Fruit fly (Drosophila melanogaster) whole organism, embryonic: ENCODE results near the gene Nph.

Experiments used
- ATbp ChIP-seq: fragments of 200-800 bp; sonication (Bioruptor generic); optimal IDR thresholded peaks from 2 replicates; lab custom pipeline; 2017; ENCODE audit warnings: missing biosample characterization, mild to moderate bottlenecking, missing genetic modification characterization, missing genetic modification reagents
- Ada2b ChIP-seq: fragments of 200-800 bp; sonication (Bioruptor generic); IDR thresholded peaks from 2 replicates; pipeline ENCODE4 v1.3.6; 2022; ENCODE audit warnings: missing biosample characterization, missing genetic modification characterization
- C15 ChIP-seq: fragments of 200-800 bp; sonication (Bioruptor generic); IDR thresholded peaks from 3 replicates; pipeline ENCODE4 v1.3.6; 2022; ENCODE audit warnings: missing biosample characterization, missing genetic modification characterization
- CG10267 ChIP-seq: fragments of 200-800 bp; sonication (Bioruptor generic); optimal IDR thresholded peaks from 2 replicates; lab custom pipeline; 2018; ENCODE audit warnings: missing biosample characterization, mild to moderate bottlenecking, missing genetic modification characterization, moderate library complexity
- CG10654 ChIP-seq: fragments of 200-800 bp; sonication (Bioruptor generic); optimal IDR thresholded peaks from 2 replicates; lab custom pipeline; 2016; ENCODE audit warnings: missing biosample characterization, missing genetic modification characterization
- CG10979 ChIP-seq: fragments of 200-800 bp; sonication (Bioruptor generic); optimal IDR thresholded peaks from 2 replicates; lab custom pipeline; 2018; ENCODE audit warnings: missing biosample characterization, mild to moderate bottlenecking, missing genetic modification characterization, moderate library complexity
- CG11504 ChIP-seq: fragments of 200-800 bp; sonication (Bioruptor generic); optimal IDR thresholded peaks from 3 replicates; lab custom pipeline; 2019; ENCODE audit warnings: missing biosample characterization, mild to moderate bottlenecking, missing genetic modification characterization, moderate library complexity
- CG12236 ChIP-seq: fragments of 200-800 bp; sonication (Bioruptor generic); optimal IDR thresholded peaks from 2 replicates; lab custom pipeline; 2016; ENCODE audit warnings: missing biosample characterization, missing genetic modification characterization
- CG12659 ChIP-seq: fragments of 200-800 bp; sonication (Bioruptor generic); optimal IDR thresholded peaks from 3 replicates; lab custom pipeline; 2017; ENCODE audit warnings: mild to moderate bottlenecking, missing biosample characterization, missing genetic modification reagents, missing genetic modification characterization
- CG14667 ChIP-seq: fragments of 200-800 bp; sonication (Bioruptor generic); IDR thresholded peaks from 2 replicates; pipeline ENCODE4 v1.3.6; 2022; ENCODE audit warnings: missing biosample characterization, missing genetic modification characterization
- CG1647 ChIP-seq: fragments of 200-800 bp; sonication (Bioruptor generic); optimal IDR thresholded peaks from 3 replicates; lab custom pipeline; 2016; ENCODE audit warnings: missing biosample characterization, missing genetic modification characterization
- CG17186 ChIP-seq: fragments of 200-800 bp; sonication (Bioruptor generic); optimal IDR thresholded peaks from 3 replicates; lab custom pipeline; 2017; ENCODE audit warnings: missing biosample characterization, missing genetic modification reagents, missing genetic modification characterization
- CG17328 ChIP-seq: fragments of 200-800 bp; sonication (Bioruptor generic); IDR thresholded peaks from 2 replicates; pipeline ENCODE4 v1.3.6; 2022; ENCODE audit warnings: missing biosample characterization, missing genetic modification characterization
- CG18599 ChIP-seq: fragments of 200-800 bp; sonication (Bioruptor generic); optimal IDR thresholded peaks from 3 replicates; lab custom pipeline; 2017; ENCODE audit warnings: missing biosample characterization, missing genetic modification characterization, mild to moderate bottlenecking, moderate library complexity, missing genetic modification reagents
- CG2120 ChIP-seq: fragments of 200-800 bp; sonication (Bioruptor generic); optimal IDR thresholded peaks from 3 replicates; lab custom pipeline; 2016; ENCODE audit warnings: missing biosample characterization, missing genetic modification characterization
- CG31388 ChIP-seq: fragments of 200-800 bp; sonication (Bioruptor generic); optimal IDR thresholded peaks from 2 replicates; lab custom pipeline; 2016; ENCODE audit warnings: missing biosample characterization, missing genetic modification characterization
- CG3163 ChIP-seq: fragments of 200-800 bp; sonication (Bioruptor generic); optimal IDR thresholded peaks from 3 replicates; lab custom pipeline; 2016; ENCODE audit warnings: missing biosample characterization, missing genetic modification characterization
- CG33213 ChIP-seq: fragments of 200-800 bp; sonication (Bioruptor generic); optimal IDR thresholded peaks from 3 replicates; lab custom pipeline; 2016; ENCODE audit warnings: missing biosample characterization, missing genetic modification characterization
- CG4282 ChIP-seq: fragments of 200-800 bp; sonication (Bioruptor generic); optimal IDR thresholded peaks from 2 replicates; lab custom pipeline; 2016; ENCODE audit warnings: missing biosample characterization, missing genetic modification characterization
- CG5245 ChIP-seq: fragments of 200-800 bp; sonication (Bioruptor generic); optimal IDR thresholded peaks from 3 replicates; lab custom pipeline; 2016; ENCODE audit warnings: missing biosample characterization, missing genetic modification characterization
- CG7987 ChIP-seq: fragments of 200-800 bp; sonication (Bioruptor generic); optimal IDR thresholded peaks from 2 replicates; lab custom pipeline; 2018; ENCODE audit warnings: missing biosample characterization, mild to moderate bottlenecking, missing genetic modification characterization, moderate library complexity
- CG8281 ChIP-seq: fragments of 200-800 bp; sonication (Bioruptor generic); optimal IDR thresholded peaks from 2 replicates; lab custom pipeline; 2018; ENCODE audit warnings: missing biosample characterization, mild to moderate bottlenecking, missing genetic modification characterization, moderate library complexity
- Camta ChIP-seq: fragments of 200-800 bp; sonication (Bioruptor generic); optimal IDR thresholded peaks from 2 replicates; lab custom pipeline; 2016; ENCODE audit warnings: missing biosample characterization, missing genetic modification characterization
- E2f2 ChIP-seq: fragments of 200-800 bp; sonication (Bioruptor generic); IDR thresholded peaks from 2 replicates; pipeline ENCODE4 v1.3.6; 2022; ENCODE audit warnings: missing biosample characterization, missing genetic modification characterization
- ERR ChIP-seq: fragments of 200-800 bp; sonication (Bioruptor generic); optimal IDR thresholded peaks from 2 replicates; lab custom pipeline; 2016; ENCODE audit warnings: missing biosample characterization, missing genetic modification characterization
- Ets65A ChIP-seq: fragments of 200-800 bp; sonication (Bioruptor generic); peaks from one replicate; lab custom pipeline; 2016; ENCODE audit warnings: missing biosample characterization, missing genetic modification characterization
- MBD-R2 ChIP-seq: fragments of 200-800 bp; sonication (Bioruptor generic); IDR thresholded peaks from 2 replicates; pipeline ENCODE4 v1.3.6; 2022; ENCODE audit warnings: missing biosample characterization, missing genetic modification characterization
- Neu2 ChIP-seq: fragments of 200-800 bp; sonication (Bioruptor generic); optimal IDR thresholded peaks from 3 replicates; lab custom pipeline; 2016; ENCODE audit warnings: missing biosample characterization, missing genetic modification characterization, borderline replicate concordance
- Poxn ChIP-seq: fragments of 200-800 bp; sonication (Bioruptor generic); IDR thresholded peaks from 2 replicates; pipeline ENCODE4 v1.3.6; 2022; ENCODE audit warnings: missing biosample characterization, missing genetic modification characterization
- Sox102F ChIP-seq: fragments of 200-800 bp; sonication (Bioruptor generic); optimal IDR thresholded peaks from 2 replicates; lab custom pipeline; 2018; ENCODE audit warnings: missing biosample characterization, mild to moderate bottlenecking, missing genetic modification characterization, moderate library complexity
- TFAM ChIP-seq: fragments of 200-800 bp; sonication (Bioruptor generic); optimal IDR thresholded peaks from 2 replicates; lab custom pipeline; 2017; ENCODE audit warnings: missing biosample characterization, missing genetic modification characterization, inconsistent platforms
- Vsx1 ChIP-seq: fragments of 200-800 bp; sonication (Bioruptor generic); optimal IDR thresholded peaks from 2 replicates; lab custom pipeline; 2017; ENCODE audit warnings: missing biosample characterization, mild to moderate bottlenecking, missing genetic modification characterization, missing genetic modification reagents
- amos ChIP-seq: fragments of 200-800 bp; sonication (Bioruptor generic); IDR thresholded peaks from 2 replicates; pipeline ENCODE4 v1.3.6; 2022; ENCODE audit warnings: missing biosample characterization, missing genetic modification characterization; ENCODE audit not compliant: partially characterized antibody
- ato ChIP-seq: fragments of 200-800 bp; sonication (Bioruptor generic); IDR thresholded peaks from 2 replicates; pipeline ENCODE4 v1.3.6; 2022; ENCODE audit warnings: missing biosample characterization, missing genetic modification characterization; ENCODE audit not compliant: partially characterized antibody
- chinmo ChIP-seq: fragments of 200-800 bp; sonication (Bioruptor generic); IDR thresholded peaks from 4 replicates; pipeline ENCODE4 v1.3.6; 2022; ENCODE audit warnings: missing biosample characterization, missing genetic modification characterization; ENCODE audit not compliant: partially characterized antibody
- chm ChIP-seq: fragments of 200-800 bp; sonication (Bioruptor generic); IDR thresholded peaks from 2 replicates; pipeline ENCODE4 v1.3.6; 2022; ENCODE audit warnings: missing biosample characterization, missing genetic modification characterization
- cwo ChIP-seq: fragments of 200-800 bp; sonication (Bioruptor generic); optimal IDR thresholded peaks from 3 replicates; lab custom pipeline; 2017; ENCODE audit warnings: missing biosample characterization, missing genetic modification characterization, mild to moderate bottlenecking, moderate library complexity, missing genetic modification reagents
- dimm ChIP-seq: fragments of 200-800 bp; sonication (Bioruptor generic); IDR thresholded peaks from 2 replicates; pipeline ENCODE4 v1.3.6; 2022; ENCODE audit warnings: missing biosample characterization, missing genetic modification characterization
- exex ChIP-seq: fragments of 200-800 bp; sonication (Bioruptor generic); optimal IDR thresholded peaks from 4 replicates; lab custom pipeline; 2018; ENCODE audit warnings: missing biosample characterization, mild to moderate bottlenecking, missing genetic modification characterization, moderate library complexity
- grn ChIP-seq: fragments of 200-800 bp; sonication (Bioruptor generic); optimal IDR thresholded peaks from 3 replicates; lab custom pipeline; 2017; ENCODE audit warnings: missing biosample characterization, missing genetic modification characterization
- jumu ChIP-seq: fragments of 200-800 bp; sonication (Bioruptor generic); optimal IDR thresholded peaks from 3 replicates; lab custom pipeline; 2016; ENCODE audit warnings: missing biosample characterization, missing genetic modification characterization
- luna ChIP-seq: fragments of 200-800 bp; sonication (Bioruptor generic); optimal IDR thresholded peaks from 2 replicates; lab custom pipeline; 2016; ENCODE audit warnings: missing biosample characterization, missing genetic modification characterization
- nerfin-2 ChIP-seq: fragments of 200-800 bp; sonication (Bioruptor generic); IDR thresholded peaks from 2 replicates; pipeline ENCODE4 v1.3.6; 2022; ENCODE audit warnings: missing biosample characterization, missing genetic modification characterization; ENCODE audit not compliant: partially characterized antibody
- repo ChIP-seq: fragments of 200-800 bp; sonication (Bioruptor generic); optimal IDR thresholded peaks from 2 replicates; lab custom pipeline; 2016; ENCODE audit warnings: missing biosample characterization, missing genetic modification characterization
- so ChIP-seq: fragments of 200-800 bp; sonication (Bioruptor generic); IDR thresholded peaks from 3 replicates; pipeline ENCODE4 v1.3.6; 2022; ENCODE audit warnings: missing biosample characterization, missing genetic modification characterization
- ttk ChIP-seq: fragments of 200-800 bp; sonication (Bioruptor generic); IDR thresholded peaks from 2 replicates; pipeline ENCODE4 v2.1.2; 2022; ENCODE audit warnings: missing biosample characterization, missing genetic modification characterization
- tup ChIP-seq: fragments of 200-800 bp; sonication (Bioruptor generic); optimal IDR thresholded peaks from 2 replicates; lab custom pipeline; 2016; ENCODE audit warnings: missing biosample characterization, mild to moderate bottlenecking, missing genetic modification characterization, moderate library complexity
- zfh1 ChIP-seq: fragments of 200-800 bp; sonication (Bioruptor generic); IDR thresholded peaks from 3 replicates; pipeline ENCODE4 v1.3.6; 2022; ENCODE audit warnings: missing biosample characterization, missing genetic modification characterization

Gene Nph

dm6 chr3R:30022452-30023028, 17.9 kb upstream of the Nph start, which contains the start of the genes RpS28a and Axn (continued):
- no peak for TF ChIP-seq exex (tag; lab: Kevin White, UChicago)
- no peak for TF ChIP-seq dimm (GFP tag; lab: Robert Waterston, UW)
- TF ChIP-seq Camta (GFP tag; lab: Kevin White, UChicago): no peak
- TF ChIP-seq CG18599 (GFP tag; lab: Kevin White, UChicago): no peak
- no peak for TF ChIP-seq Ada2b
- TF ChIP-seq CG17328 (GFP tag; lab: Robert Waterston, UW): no peak
- TF ChIP-seq MBD-R2 (GFP tag; lab: Robert Waterston, UW): peak; percentile 85
- no peak; the same call in 2 of the 3 replicates for TF ChIP-seq so (GFP tag; lab: Robert Waterston, UW)
- no peak for TF ChIP-seq Neu2 (GFP tag; lab: Kevin White, UChicago)
- TF ChIP-seq CG12659 (GFP tag; lab: Kevin White, UChicago): peak; percentile 44
- no peak for TF ChIP-seq CG17186 (GFP tag; lab: Kevin White, UChicago)
- no peak for TF ChIP-seq luna (GFP tag; lab: Kevin White, UChicago)
- TF ChIP-seq tup (GFP tag; lab: Kevin White, UChicago): no peak
- no peak for TF ChIP-seq grn
- TF ChIP-seq amos (GFP tag; lab: Robert Waterston, UW): peak; percentile 65; the same call in 1 of the 2 replicates
- TF ChIP-seq CG10267 (tag; lab: Kevin White, UChicago): peak; percentile 7
- 0 out of 2 replicates have a peak, but pooled peaks have one; percentile 7 for TF ChIP-seq nerfin-2
- no peak for TF ChIP-seq ATbp (GFP tag; lab: Kevin White, UChicago)
- peak; percentile 78 for TF ChIP-seq CG33213 (GFP tag; lab: Kevin White, UChicago)
- TF ChIP-seq CG2120 (GFP tag; lab: Kevin White, UChicago): no peak
- peak; percentile 15 for TF ChIP-seq jumu (GFP tag; lab: Kevin White, UChicago)
- no peak for TF ChIP-seq CG31388
- no peak for TF ChIP-seq TFAM (GFP tag; lab: Kevin White, UChicago)
- no peak for TF ChIP-seq CG5245 (GFP tag; lab: Kevin White, UChicago)
- peak; percentile 63 for TF ChIP-seq E2f2 (GFP tag; lab: Robert Waterston, UW)
- TF ChIP-seq CG12236 (GFP tag; lab: Kevin White, UChicago): no peak
- TF ChIP-seq Ets65A (GFP tag; lab: Kevin White, UChicago): peak; percentile 51
- TF ChIP-seq CG3163: no peak
- TF ChIP-seq, all 482 proteins: peak for 110

dm6 chr3R:30021559-30022451, 17.1 kb upstream of the Nph start, which contains the start of gene Mgat2:
Mgat2 (minus strand) TSS chr3R:30022221.
- TF ChIP-seq ttk (no peak), CG1647 (GFP tag; lab: Kevin White, UChicago) (no peak), CG14667 (GFP tag; lab: Robert Waterston, UW) (no peak), CG10654 (no peak), Poxn (GFP tag; lab: Robert Waterston, UW) (no peak), ato (GFP tag; lab: Robert Waterston, UW) (peak; percentile 64; the same call in 1 of the 2 replicates), repo (GFP tag; lab: Kevin White, UChicago) (no peak), zfh1 (GFP tag; lab: Robert Waterston, UW) (0 out of 3 replicates have a peak, but pooled peaks have one; percentile 33), CG11504 (tag; lab: Kevin White, UChicago) (no peak), CG7987 (GFP tag; lab: Kevin White, UChicago) (peak; percentile 75), chm (GFP tag; lab: Robert Waterston, UW) (peak; percentile 83), ERR (GFP tag; lab: Kevin White, UChicago) (no peak), CG10979 (no peak), Sox102F (GFP tag; lab: Kevin White, UChicago) (no peak), cwo (GFP tag; lab: Kevin White, UChicago) (no peak), CG8281 (no peak), C15 (no peak), CG4282 (GFP tag; lab: Kevin White, UChicago) (no peak), Vsx1 (GFP tag; lab: Kevin White, UChicago) (no peak), chinmo (GFP tag; lab: Robert Waterston, UW) (peak; percentile 97)
